Worm (Caenorhabditis elegans) whole organism, L3 larva: ENCODE results near the gene D1025.10.

Source experiments
- ceh-9 ChIP-seq: sonication (generic microtip); optimal IDR thresholded peaks from 2 replicates; lab custom pipeline; 2018; ENCODE audit warnings: missing biosample characterization, missing genetic modification characterization
- fkh-10 ChIP-seq: sonication (generic microtip); optimal IDR thresholded peaks from 2 replicates; lab custom pipeline; 2017; ENCODE audit warnings: missing biosample characterization, missing genetic modification reagents, missing genetic modification characterization
- nhr-11 ChIP-seq: fragments of 150-350 bp; optimal IDR thresholded peaks from 2 replicates; lab custom pipeline; 2014; ENCODE audit warnings: missing biosample characterization, missing genetic modification characterization
- nhr-25 ChIP-seq: sonication (generic microtip); optimal IDR thresholded peaks from 2 replicates; lab custom pipeline; 2017; ENCODE audit warnings: missing biosample characterization, missing genetic modification characterization
- nhr-76 ChIP-seq: fragments of 150-350 bp; sonication (generic microtip); optimal IDR thresholded peaks from 5 replicates; lab custom pipeline; 2014; ENCODE audit warnings: missing biosample characterization, missing genetic modification characterization
- tbx-2 ChIP-seq: sonication (generic microtip); optimal IDR thresholded peaks from 2 replicates; lab custom pipeline; 2016; ENCODE audit warnings: mild to moderate bottlenecking, missing genetic modification characterization, missing compliant biosample characterization
- zag-1 ChIP-seq: fragments of 150-350 bp; optimal IDR thresholded peaks from 2 replicates; lab custom pipeline; 2014; ENCODE audit warnings: missing biosample characterization, missing genetic modification characterization

- TF ChIP-seq tbx-2 (tag; lab: Kevin White, UChicago), result no peak
- TF ChIP-seq fkh-10 (GFP tag; lab: Kevin White, UChicago), result no peak
- no peak for TF ChIP-seq nhr-11 (tag; lab: Kevin White, UChicago)
- no peak for TF ChIP-seq zag-1 (tag; lab: Kevin White, UChicago)
- TF ChIP-seq nhr-76 (tag; lab: Kevin White, UChicago), result no peak
- no peak for TF ChIP-seq nhr-25 (tag; lab: Kevin White, UChicago)
- TF ChIP-seq ceh-9 (tag; lab: Kevin White, UChicago), result no peak
Observed at ce11 chrX:14495075-14495474, 21.6 kb upstream of the D1025.10 start.
